Worm (Caenorhabditis elegans): ENCODE data around the gene aptf-3.

DNA sequence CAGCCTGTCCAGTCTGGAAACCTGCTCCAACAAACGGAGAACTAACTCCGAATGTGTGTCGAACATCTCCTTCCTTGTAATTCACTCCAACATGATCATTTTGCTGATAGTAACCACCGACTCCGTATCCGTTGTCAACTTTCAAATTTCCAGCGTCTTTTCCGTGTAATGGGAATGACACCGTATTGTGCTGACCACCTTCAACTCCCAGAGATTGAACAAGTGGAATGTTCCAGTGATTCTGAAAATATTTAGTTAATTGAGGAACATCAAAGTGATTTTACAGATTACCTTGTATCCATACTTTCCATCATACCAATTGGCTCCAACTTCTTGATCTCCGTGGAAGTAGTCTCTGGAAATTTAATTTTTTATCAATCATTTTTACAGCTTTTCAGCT lies 33.9 kb downstream of the aptf-3 start:
- TF ChIP-seq T22C8.4 (GFP tag; IDR thresholded peaks at IDR 0.05): no peak
- no peak for TF ChIP-seq flt-1 (GFP tag; IDR thresholded peaks at IDR 0.05)
- TF ChIP-seq klf-2 (GFP tag; conservative IDR thresholded peaks at IDR 0.05): no peak
- TF ChIP-seq ztf-29 (GFP tag; IDR thresholded peaks at IDR 0.05): no peak
- no peak for TF ChIP-seq cog-1 (tag; optimal IDR thresholded peaks at IDR 0.05)
- no peak for TF ChIP-seq med-1 (GFP tag; optimal IDR thresholded peaks at IDR 0.05; ENCODE audit: insufficient read depth)

Data from whole organism, midembryonic.